Worm (Caenorhabditis elegans): ENCODE measurements around the gene F26D2.14.

DNA sequence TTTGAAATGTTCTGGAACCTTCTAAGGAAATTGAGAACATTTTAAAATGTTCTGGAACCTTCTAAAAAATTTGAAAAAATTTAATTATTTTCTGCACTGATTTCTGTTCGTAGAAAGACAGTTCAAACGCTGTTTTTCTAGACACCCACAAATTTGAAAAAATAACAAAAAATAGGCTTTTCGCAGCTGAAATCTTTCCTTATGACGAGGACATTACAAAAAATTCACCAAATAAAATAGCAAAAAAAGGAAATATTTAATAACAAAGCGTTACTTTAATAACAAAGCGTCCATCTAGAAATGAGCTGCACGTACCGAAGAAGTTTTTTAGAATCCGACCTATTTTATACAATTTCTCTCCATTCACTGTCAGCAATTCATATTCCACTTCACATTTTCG lies 8.0 kb downstream of the F26D2.14 start, which contains the start of gene srh-141:
- no peak for TF ChIP-seq ama-1 (optimal IDR thresholded peaks at IDR 0.05)
- no peak for TF ChIP-seq pes-1 (GFP tag; IDR thresholded peaks at IDR 0.05)
- no peak for TF ChIP-seq tbx-37 (GFP tag; conservative IDR thresholded peaks at IDR 0.05)
- TF ChIP-seq ceh-36 (tag; optimal IDR thresholded peaks at IDR 0.05) = no peak
- no peak for TF ChIP-seq tbx-11 (GFP tag; IDR thresholded peaks at IDR 0.05)
- TF ChIP-seq sea-1 (GFP tag; conservative IDR thresholded peaks at IDR 0.05) = no peak
- TF ChIP-seq flt-1 (GFP tag; IDR thresholded peaks at IDR 0.05) = no peak
- no peak for TF ChIP-seq hmbx-1 (tag; optimal IDR thresholded peaks at IDR 0.05)
- TF ChIP-seq scrt-1 (GFP tag; IDR thresholded peaks at IDR 0.05) = no peak
- no peak for TF ChIP-seq hmg-4 (GFP tag; optimal IDR thresholded peaks at IDR 0.05)
- TF ChIP-seq F13C5.2 (tag; optimal IDR thresholded peaks at IDR 0.05) = no peak
- TF ChIP-seq ceh-13 (GFP tag; optimal IDR thresholded peaks at IDR 0.05) = no peak
- no peak for TF ChIP-seq aly-1 (tag; optimal IDR thresholded peaks at IDR 0.05)
- no peak for TF ChIP-seq ets-7 (tag; optimal IDR thresholded peaks at IDR 0.05)
